Worm (Caenorhabditis elegans) whole organism, L3 larva: Measurements from ENCODE around the gene math-37.
"Not testable (repeated sequence)": the region's sequence is repeated elsewhere in the genome, so short reads cannot be mapped to it uniquely, and the experiment has no call there.

Source experiments
- aly-2 ChIP-seq: fragments of 150-350 bp; optimal IDR thresholded peaks from 2 replicates; lab custom pipeline; 2014; ENCODE audit warnings: missing biosample characterization, missing genetic modification characterization
- ceh-16 ChIP-seq: sonication (generic microtip); optimal IDR thresholded peaks from 2 replicates; lab custom pipeline; 2017; ENCODE audit warnings: missing biosample characterization, missing genetic modification characterization
- ceh-28 ChIP-seq: fragments of 150-350 bp; optimal IDR thresholded peaks from 2 replicates; lab custom pipeline; 2014; ENCODE audit warnings: missing biosample characterization, missing genetic modification reagents, missing genetic modification characterization
- elt-2 ChIP-seq: sonication (generic microtip); optimal IDR thresholded peaks from 2 replicates; lab custom pipeline; 2016; ENCODE audit warnings: missing genetic modification reagents, mild to moderate bottlenecking, missing genetic modification characterization, missing compliant biosample characterization
- elt-3 ChIP-seq, 3 experiments: fragments of 150-350 bp in 1 of 3; sonication (generic microtip) in 2 of 3; optimal IDR thresholded peaks; 2 replicates in 2 of 3; 4 replicates in 1 of 3; lab custom pipeline; 2014 to 2017; ENCODE audit warnings: missing biosample characterization in 3 of 3, missing genetic modification characterization in 3 of 3
- eor-1 ChIP-seq, 2 experiments: fragments of 150-350 bp; optimal IDR thresholded peaks; 2 replicates each; lab custom pipeline; 2014 to 2018; ENCODE audit warnings: missing biosample characterization in 2 of 2, missing genetic modification characterization in 2 of 2
- fkh-10 ChIP-seq: sonication (generic microtip); optimal IDR thresholded peaks from 2 replicates; lab custom pipeline; 2017; ENCODE audit warnings: missing biosample characterization, missing genetic modification reagents, missing genetic modification characterization
- fos-1 ChIP-seq: fragments of 150-350 bp; optimal IDR thresholded peaks from 2 replicates; lab custom pipeline; 2014; ENCODE audit warnings: missing biosample characterization, missing genetic modification characterization
- hmg-11 ChIP-seq: sonication (generic microtip); optimal IDR thresholded peaks from 2 replicates; lab custom pipeline; 2016; ENCODE audit warnings: missing genetic modification characterization, missing compliant biosample characterization
- jun-1 ChIP-seq: fragments of 150-350 bp; optimal IDR thresholded peaks from 2 replicates; lab custom pipeline; 2014; ENCODE audit warnings: missing biosample characterization, missing genetic modification reagents, missing genetic modification characterization
- lsy-12 ChIP-seq: sonication (generic microtip); optimal IDR thresholded peaks from 2 replicates; lab custom pipeline; 2016; ENCODE audit warnings: mild to moderate bottlenecking, missing genetic modification characterization, missing compliant biosample characterization
- mml-1 ChIP-seq: fragments of 150-350 bp; sonication (generic microtip); optimal IDR thresholded peaks from 3 replicates; lab custom pipeline; 2014; ENCODE audit warnings: missing biosample characterization, missing genetic modification characterization
- nhr-11 ChIP-seq: fragments of 150-350 bp; optimal IDR thresholded peaks from 2 replicates; lab custom pipeline; 2014; ENCODE audit warnings: missing biosample characterization, missing genetic modification characterization
- nhr-12 ChIP-seq: fragments of 150-350 bp; optimal IDR thresholded peaks from 2 replicates; lab custom pipeline; 2014; ENCODE audit warnings: missing biosample characterization, missing genetic modification characterization
- nhr-23 ChIP-seq: fragments of 150-350 bp; optimal IDR thresholded peaks from 2 replicates; lab custom pipeline; 2014; ENCODE audit warnings: missing biosample characterization, missing genetic modification reagents, missing genetic modification characterization
- nhr-237 ChIP-seq: fragments of 150-350 bp; optimal IDR thresholded peaks from 2 replicates; lab custom pipeline; 2014; ENCODE audit warnings: missing biosample characterization, missing genetic modification characterization
- nhr-25 ChIP-seq: sonication (generic microtip); optimal IDR thresholded peaks from 2 replicates; lab custom pipeline; 2017; ENCODE audit warnings: missing biosample characterization, missing genetic modification characterization
- nhr-67 ChIP-seq: fragments of 150-350 bp; optimal IDR thresholded peaks from 2 replicates; lab custom pipeline; 2014; ENCODE audit warnings: missing biosample characterization, missing genetic modification characterization
- nhr-77 ChIP-seq: fragments of 150-350 bp; optimal IDR thresholded peaks from 2 replicates; lab custom pipeline; 2014; ENCODE audit warnings: missing biosample characterization, missing genetic modification characterization
- pha-4 ChIP-seq: fragments of 150-350 bp; optimal IDR thresholded peaks from 2 replicates; lab custom pipeline; 2014; ENCODE audit warnings: missing biosample characterization, missing genetic modification reagents, missing genetic modification characterization
- pqm-1 ChIP-seq: fragments of 150-350 bp; optimal IDR thresholded peaks from 2 replicates; lab custom pipeline; 2017; ENCODE audit warnings: missing biosample characterization, missing genetic modification characterization, inconsistent platforms
- unc-39 ChIP-seq: sonication (generic microtip); optimal IDR thresholded peaks from 4 replicates; lab custom pipeline; 2017; ENCODE audit warnings: missing biosample characterization, missing genetic modification characterization
- unc-62 ChIP-seq: fragments of 150-350 bp; sonication (generic microtip); optimal IDR thresholded peaks from 4 replicates; lab custom pipeline; 2014; ENCODE audit warnings: missing biosample characterization, missing genetic modification reagents, missing genetic modification characterization
- ztf-11 ChIP-seq: fragments of 150-350 bp; optimal IDR thresholded peaks from 2 replicates; lab custom pipeline; 2014; ENCODE audit warnings: missing biosample characterization, missing genetic modification characterization
- ztf-4 ChIP-seq: fragments of 150-350 bp; optimal IDR thresholded peaks from 2 replicates; lab custom pipeline; 2014; ENCODE audit warnings: missing biosample characterization, missing genetic modification characterization

The math-37 gene

ce11 chrII:2076467-2076866 is 45.5 kb downstream of the math-37 start:
- no peak for TF ChIP-seq elt-3 (tag; optimal IDR thresholded peaks at IDR 0.05; lab: Kevin White, UChicago)
- TF ChIP-seq nhr-25 (tag; lab: Kevin White, UChicago), result no peak
- TF ChIP-seq fkh-10, result no peak
- TF ChIP-seq nhr-23, result no peak
- TF ChIP-seq eor-1 (tag; optimal IDR thresholded peaks at IDR 0.05; lab: Kevin White, UChicago), result no peak
- TF ChIP-seq mml-1 (tag; lab: Kevin White, UChicago), result no peak
- TF ChIP-seq ztf-11 (tag; lab: Kevin White, UChicago), result no peak
- no peak for TF ChIP-seq aly-2 (tag; lab: Kevin White, UChicago)
- no peak for TF ChIP-seq nhr-12 (tag; lab: Kevin White, UChicago)
- no peak for TF ChIP-seq fos-1

- TF ChIP-seq elt-3 (tag; optimal IDR thresholded peaks at IDR 0.05; lab: Kevin White, UChicago), result no peak
- no peak for TF ChIP-seq ceh-16 (tag; lab: Kevin White, UChicago)
- no peak for TF ChIP-seq unc-62 (GFP tag; lab: Kevin White, UChicago)
- TF ChIP-seq jun-1 (tag; lab: Kevin White, UChicago), result no peak
- no peak for TF ChIP-seq pha-4 (tag; lab: Kevin White, UChicago)
Measured at ce11 chrII:2075513-2075912, 46.5 kb downstream of the math-37 start, which contains the start of gene F07E5.8. Gene F07E5.8, minus strand, starts transcription at chrII:2075613.

DNA sequence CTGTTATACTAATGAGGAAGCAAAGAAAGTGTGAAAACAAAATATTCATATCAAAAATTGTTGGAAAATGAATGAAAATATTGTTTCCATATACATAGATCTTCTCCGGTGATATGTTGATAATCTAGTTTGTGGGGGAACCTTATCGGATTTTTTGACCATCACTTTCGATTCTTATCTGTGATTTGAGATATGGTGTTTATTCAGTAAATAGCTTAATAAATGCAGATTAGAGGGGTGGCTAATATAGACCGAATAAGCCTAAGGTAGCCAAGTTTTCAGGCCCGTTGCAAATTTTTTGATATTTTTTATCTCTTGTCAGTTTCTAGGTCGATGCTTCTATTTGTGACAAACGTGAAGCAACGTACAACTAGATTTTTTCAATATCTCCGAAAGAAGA is 50.6 kb downstream of the math-37 start, which contains the start of gene F07E5.7:
F07E5.7 (minus strand) TSS at position 101 of the 400 bp plus-strand sequence.
- no peak for TF ChIP-seq lsy-12 (tag; lab: Kevin White, UChicago)
- no peak for TF ChIP-seq nhr-67
- no peak for TF ChIP-seq elt-2 (tag; lab: Kevin White, UChicago)
- no peak for TF ChIP-seq unc-39
- no peak for TF ChIP-seq nhr-23
- no peak for TF ChIP-seq ztf-4
- TF ChIP-seq pqm-1 (tag; lab: Kevin White, UChicago), result no peak
- TF ChIP-seq nhr-11 (tag; lab: Kevin White, UChicago), result no peak
- no peak for TF ChIP-seq nhr-77
- TF ChIP-seq ceh-28 (tag; lab: Kevin White, UChicago), result no peak
- TF ChIP-seq hmg-11 (tag; lab: Kevin White, UChicago), result no peak
- TF ChIP-seq ceh-16 (tag; lab: Kevin White, UChicago), result no peak
- TF ChIP-seq eor-1 (tag; optimal IDR thresholded peaks at IDR 0.05; lab: Kevin White, UChicago), result no peak
- TF ChIP-seq, all 47 proteins: peak for 0

- TF ChIP-seq ztf-11 (tag; lab: Kevin White, UChicago); nhr-237; eor-1 (tag; optimal IDR thresholded peaks at IDR 0.05; lab: Kevin White, UChicago): not testable (repeated sequence)
Measured at ce11 chrII:2067451-2068021, 54.5 kb downstream of the math-37 start, which contains the start of gene F07E5.12. Gene F07E5.12, plus strand, starts transcription at chrII:2067971.
